Fruit fly (Drosophila melanogaster): ENCODE measurements around the gene Tbc1d8-9.
A peak's percentile ranks its signal among the peaks of the same experiment; 100 is the strongest.

Tbc1d8-9 gene

dm6 chr3L:21304400-21304799 is 39.1 kb downstream of the Tbc1d8-9 start, which contains the start of the genes CG11309 and CG7632 (continued):
- TF ChIP-seq CG7271 (tag; optimal IDR thresholded peaks at IDR 0.05): peak; percentile 100
- peak; percentile 99 for TF ChIP-seq CG17912 (GFP tag; optimal IDR thresholded peaks at IDR 0.05)
- TF ChIP-seq CG3995 (GFP tag; optimal IDR thresholded peaks at IDR 0.05): peak; percentile 87
- TF ChIP-seq tap (tag; optimal IDR thresholded peaks at IDR 0.05): peak; percentile 100
- peak; percentile 98 for TF ChIP-seq cato (GFP tag; optimal IDR thresholded peaks at IDR 0.05; ENCODE audit: borderline replicate concordance)
- no peak for TF ChIP-seq lov (optimal IDR thresholded peaks at IDR 0.05)
- TF ChIP-seq lov (GFP tag; IDR thresholded peaks at IDR 0.05): peak; percentile 99
- TF ChIP-seq NK7.1 (GFP tag; optimal IDR thresholded peaks at IDR 0.05): peak; percentile 99
- TF ChIP-seq CG8924 (tag; optimal IDR thresholded peaks at IDR 0.05): peak; percentile 100
- peak; percentile 98 for TF ChIP-seq mam (GFP tag; optimal IDR thresholded peaks at IDR 0.05)
- peak; percentile 99 for TF ChIP-seq Xrp1 (GFP tag; IDR thresholded peaks at IDR 0.05)
- 0 out of 3 replicates have a peak, but pooled peaks have one; percentile 33 for TF ChIP-seq CG6791 (GFP tag; IDR thresholded peaks at IDR 0.05; ENCODE audit: partially characterized antibody)
- peak; percentile 97 for TF ChIP-seq seq (GFP tag; IDR thresholded peaks at IDR 0.05)
- peak; percentile 97 for TF ChIP-seq cas (GFP tag; IDR thresholded peaks at IDR 0.05)
- TF ChIP-seq CG13424 (tag; optimal IDR thresholded peaks at IDR 0.05): peak; percentile 100
- TF ChIP-seq CG17361 (GFP tag; IDR thresholded peaks at IDR 0.05): peak; percentile 99
- peak; percentile 99 for TF ChIP-seq sens-2 (GFP tag; IDR thresholded peaks at IDR 0.05)
- TF ChIP-seq Bgb (GFP tag; IDR thresholded peaks at IDR 0.05; ENCODE audit: partially characterized antibody): peak; percentile 41; the same call in 1 of the 2 replicates
- peak; percentile 98 for TF ChIP-seq HLH54F (GFP tag; optimal IDR thresholded peaks at IDR 0.05)
- peak; percentile 79 for TF ChIP-seq CG6272 (GFP tag; IDR thresholded peaks at IDR 0.05)
- peak; percentile 100 for TF ChIP-seq CG12299 (tag; optimal IDR thresholded peaks at IDR 0.05)
- peak; percentile 98 for TF ChIP-seq CG8089 (GFP tag; optimal IDR thresholded peaks at IDR 0.05)
- peak; percentile 85 for TF ChIP-seq grn (GFP tag; optimal IDR thresholded peaks at IDR 0.05)
- peak; percentile 33; the same call in 1 of the 2 replicates for TF ChIP-seq amos (GFP tag; IDR thresholded peaks at IDR 0.05; ENCODE audit: partially characterized antibody)
- TF ChIP-seq CG2199 (GFP tag; IDR thresholded peaks at IDR 0.05): peak; percentile 98
- TF ChIP-seq Dref (GFP tag; IDR thresholded peaks at IDR 0.05): 0 out of 2 replicates have a peak, but pooled peaks have one; percentile 34
- TF ChIP-seq Hr51 (GFP tag; optimal IDR thresholded peaks at IDR 0.05): peak; percentile 97 to 100
- peak; percentile 92 for TF ChIP-seq Deaf1 (tag; optimal IDR thresholded peaks at IDR 0.05)
- TF ChIP-seq Aef1 (GFP tag; IDR thresholded peaks at IDR 0.05): peak; percentile 94
- TF ChIP-seq chinmo (GFP tag; IDR thresholded peaks at IDR 0.05; ENCODE audit: partially characterized antibody): no peak
- peak; percentile 100 for TF ChIP-seq B-H2 (GFP tag; optimal IDR thresholded peaks at IDR 0.05)
- TF ChIP-seq kah (GFP tag; optimal IDR thresholded peaks at IDR 0.05): peak; percentile 99
- peak; percentile 96 for TF ChIP-seq Neu2 (GFP tag; optimal IDR thresholded peaks at IDR 0.05; ENCODE audit: borderline replicate concordance)
- TF ChIP-seq CG15601 (tag; optimal IDR thresholded peaks at IDR 0.05): peak; percentile 99
- TF ChIP-seq CG9609 (GFP tag; optimal IDR thresholded peaks at IDR 0.05): peak; percentile 98
- TF ChIP-seq CrebB (tag; optimal IDR thresholded peaks at IDR 0.05): peak; percentile 100
- TF ChIP-seq CG8765 (GFP tag; IDR thresholded peaks at IDR 0.05): peak; percentile 94
- peak; percentile 99 for TF ChIP-seq grau (tag; optimal IDR thresholded peaks at IDR 0.05)
- TF ChIP-seq MBD-R2 (GFP tag; IDR thresholded peaks at IDR 0.05): peak; percentile 98
- peak; percentile 89 for TF ChIP-seq Myb (GFP tag; optimal IDR thresholded peaks at IDR 0.05)
- peak; percentile 97 for TF ChIP-seq fu2 (GFP tag; optimal IDR thresholded peaks at IDR 0.05)
- TF ChIP-seq tna (GFP tag; IDR thresholded peaks at IDR 0.05; ENCODE audit: partially characterized antibody): 0 out of 2 replicates have a peak, but pooled peaks have one; percentile 29
- TF ChIP-seq fd102C (GFP tag; optimal IDR thresholded peaks at IDR 0.05): peak; percentile 98
- peak; percentile 99 for TF ChIP-seq Drgx (GFP tag; IDR thresholded peaks at IDR 0.05)
- peak; percentile 89 for TF ChIP-seq klu (GFP tag; IDR thresholded peaks at IDR 0.05)
- peak in 1 of 3 experiments; percentile 100 for TF ChIP-seq lola (GFP tag; optimal IDR thresholded peaks at IDR 0.05)
- peak; percentile 98 for TF ChIP-seq dysf (GFP tag; IDR thresholded peaks at IDR 0.05)
- TF ChIP-seq Bdp1 (GFP tag; optimal IDR thresholded peaks at IDR 0.05): peak; percentile 94
- peak; percentile 98 for TF ChIP-seq Pdp1 (GFP tag; optimal IDR thresholded peaks at IDR 0.05)
- TF ChIP-seq CG17829 (tag; optimal IDR thresholded peaks at IDR 0.05): peak; percentile 100
